Worm (Caenorhabditis elegans): Measurements from ENCODE around the gene lipl-7.

The lipl-7 gene

DNA sequence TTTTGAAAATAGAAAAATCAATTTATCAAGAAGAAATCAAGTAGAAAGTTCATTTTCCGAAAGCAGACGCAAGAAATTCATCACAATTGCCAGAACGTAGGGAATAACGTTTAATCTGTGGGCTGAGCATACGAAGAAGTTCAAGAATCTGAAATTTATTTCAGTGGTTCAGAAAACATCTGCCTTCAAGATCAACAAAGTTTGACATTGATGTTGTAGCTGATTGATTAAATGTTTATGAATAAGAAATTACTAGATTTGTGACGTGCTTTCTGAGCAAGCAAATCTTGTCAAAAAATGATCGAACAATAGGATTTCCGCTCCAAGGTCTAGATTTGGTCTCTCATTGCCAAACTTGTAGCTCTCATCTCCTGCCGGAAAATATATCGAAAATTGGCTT lies 35.4 kb downstream of the lipl-7 start, which contains the start of gene K04D7.6:
K04D7.6 (minus strand) TSS at position 101 of the 400 bp plus-strand sequence.
- TF ChIP-seq pha-4 (tag; optimal IDR thresholded peaks at IDR 0.05), result no peak
- no peak for TF ChIP-seq unc-86 (tag; optimal IDR thresholded peaks at IDR 0.05)
- no peak for TF ChIP-seq dmd-4 (tag; optimal IDR thresholded peaks at IDR 0.05; ENCODE audit: borderline replicate concordance)
- no peak for TF ChIP-seq pros-1 (tag; optimal IDR thresholded peaks at IDR 0.05)
- no peak for TF ChIP-seq K02D7.2 (tag; optimal IDR thresholded peaks at IDR 0.05)
- TF ChIP-seq ama-1 (optimal IDR thresholded peaks at IDR 0.05), result no peak
- TF ChIP-seq nhr-11 (tag; optimal IDR thresholded peaks at IDR 0.05), result no peak
- no peak for TF ChIP-seq elt-4 (tag; optimal IDR thresholded peaks at IDR 0.05)
- TF ChIP-seq ref-2 (tag; optimal IDR thresholded peaks at IDR 0.05), result no peak
- TF ChIP-seq elt-2 (tag; optimal IDR thresholded peaks at IDR 0.05), result no peak
- TF ChIP-seq ceh-19 (GFP tag; optimal IDR thresholded peaks at IDR 0.05), result no peak
- TF ChIP-seq Y22D7AL.16 (tag; optimal IDR thresholded peaks at IDR 0.05), result no peak
- TF ChIP-seq pax-1 (tag; optimal IDR thresholded peaks at IDR 0.05), result no peak

DNA sequence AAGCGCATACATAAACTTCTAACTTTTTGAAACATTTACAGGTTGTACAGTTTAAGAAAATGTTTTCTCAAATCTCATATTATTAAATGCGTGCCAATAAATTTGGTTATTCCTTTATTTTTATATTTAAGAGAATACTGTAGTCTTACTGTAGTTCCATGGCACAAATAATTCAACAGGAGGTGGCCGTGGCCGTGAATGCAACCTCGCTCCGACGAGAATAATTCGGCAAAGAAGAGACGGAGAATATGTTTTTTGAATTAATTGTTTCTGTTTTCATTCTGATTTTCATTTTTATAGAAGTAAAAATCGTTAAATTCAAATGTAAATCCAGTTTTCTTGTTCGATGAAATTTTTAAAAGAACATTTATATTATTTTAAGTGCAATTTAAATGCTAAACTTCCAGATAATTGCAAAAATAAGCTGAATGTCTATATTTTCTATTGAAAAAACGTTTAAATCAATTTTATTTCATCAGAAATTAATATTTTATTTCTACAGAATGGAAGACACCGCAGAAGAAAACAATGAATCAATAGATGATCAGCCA lies 44.2 kb downstream of the lipl-7 start, which contains the start of gene gon-4:
gon-4 (plus strand) TSS at position 501 of the 551 bp plus-strand sequence.
- no peak for TF ChIP-seq elt-2 (tag; optimal IDR thresholded peaks at IDR 0.05)
- peak; percentile 19 for TF ChIP-seq ceh-31 (tag; optimal IDR thresholded peaks at IDR 0.05)
- TF ChIP-seq ceh-2 (tag; optimal IDR thresholded peaks at IDR 0.05), result peak; percentile 28

ce11 chrIV:10194345-10194744 lies 47.3 kb downstream of the lipl-7 start, which contains the start of gene ptrg-1:
Gene ptrg-1 (minus strand): TSS chrIV:10194445.
- no peak for TF ChIP-seq rnt-1 (tag; optimal IDR thresholded peaks at IDR 0.05)
- no peak for TF ChIP-seq lim-6 (tag; optimal IDR thresholded peaks at IDR 0.05)
- no peak for TF ChIP-seq hlh-13 (GFP tag; optimal IDR thresholded peaks at IDR 0.05)
- TF ChIP-seq unc-3 (GFP tag; conservative IDR thresholded peaks at IDR 0.05), result no peak
- no peak for TF ChIP-seq unc-3 (tag; optimal IDR thresholded peaks at IDR 0.05)
- TF ChIP-seq ahr-1 (tag; optimal IDR thresholded peaks at IDR 0.05), result no peak
- TF ChIP-seq sdc-2 (tag; optimal IDR thresholded peaks at IDR 0.05), result no peak
- no peak for TF ChIP-seq ttx-3 (tag; optimal IDR thresholded peaks at IDR 0.05)
- no peak for TF ChIP-seq zip-5 (tag; optimal IDR thresholded peaks at IDR 0.05)
- no peak for TF ChIP-seq F13H6.1 (tag; optimal IDR thresholded peaks at IDR 0.05)
- TF ChIP-seq lin-11 (tag; optimal IDR thresholded peaks at IDR 0.05), result no peak
- TF ChIP-seq ceh-9 (tag; optimal IDR thresholded peaks at IDR 0.05), result no peak
- TF ChIP-seq ama-1 (optimal IDR thresholded peaks at IDR 0.05), result no peak
- no peak for TF ChIP-seq hlh-30 (tag; optimal IDR thresholded peaks at IDR 0.05; ENCODE audit: insufficient read depth)
- TF ChIP-seq npax-4 (tag; optimal IDR thresholded peaks at IDR 0.05), result no peak
- TF ChIP-seq eyg-1 (tag; optimal IDR thresholded peaks at IDR 0.05), result no peak
- TF ChIP-seq Y22D7AL.16 (tag; optimal IDR thresholded peaks at IDR 0.05), result no peak
- TF ChIP-seq hlh-15 (tag; optimal IDR thresholded peaks at IDR 0.05), result no peak

DNA sequence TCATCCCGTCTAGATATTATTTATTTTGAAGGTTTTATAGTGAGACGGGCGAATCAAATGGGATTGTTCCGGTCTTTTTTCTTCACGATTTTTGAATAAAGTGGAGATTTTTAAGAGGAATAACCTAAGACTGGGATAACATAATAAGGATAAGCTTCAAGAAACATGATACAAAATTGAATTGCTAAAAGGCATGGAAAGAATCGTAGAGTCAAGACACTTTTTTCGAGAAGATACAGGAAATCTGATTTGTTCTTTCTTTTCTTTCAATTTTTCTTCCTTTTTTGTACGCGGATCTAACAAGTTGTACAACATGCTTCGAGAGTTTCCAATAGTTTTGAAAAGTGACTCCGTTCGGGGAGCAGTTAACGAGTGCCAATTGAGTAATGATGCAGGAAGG lies 50.1 kb downstream of the lipl-7 start:
- TF ChIP-seq hlh-13 (GFP tag; optimal IDR thresholded peaks at IDR 0.05) (no peak), eyg-1 (tag; optimal IDR thresholded peaks at IDR 0.05) (no peak), madf-2 (tag; optimal IDR thresholded peaks at IDR 0.05) (no peak), gmeb-2 (tag; optimal IDR thresholded peaks at IDR 0.05) (no peak), unc-42 (tag; optimal IDR thresholded peaks at IDR 0.05) (peak; percentile 82), pros-1 (tag; optimal IDR thresholded peaks at IDR 0.05) (no peak)

DNA sequence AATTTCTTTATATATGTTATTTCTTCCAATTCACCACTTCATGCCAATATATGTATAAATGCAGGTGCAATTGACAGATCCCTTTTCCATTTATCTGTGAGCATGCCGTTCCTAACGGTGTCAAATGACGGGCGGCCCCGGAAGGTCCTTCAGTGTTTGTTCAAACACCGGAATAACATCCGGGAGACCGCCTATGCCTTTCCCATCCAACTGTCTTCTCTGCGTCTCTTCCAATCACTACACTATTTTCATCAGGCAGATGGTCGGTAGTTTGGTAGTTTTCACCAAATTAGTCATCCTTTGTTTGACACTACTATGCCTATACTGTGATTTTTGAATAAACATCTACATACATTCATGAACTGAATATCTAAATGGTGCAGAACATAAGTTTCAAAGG lies 51.0 kb downstream of the lipl-7 start:
- TF ChIP-seq ceh-34 (tag; optimal IDR thresholded peaks at IDR 0.05) (peak; percentile 52), mec-3 (tag; optimal IDR thresholded peaks at IDR 0.05; ENCODE audit: borderline replicate concordance) (no peak)
